Fruit fly (Drosophila melanogaster) whole organism, prepupa: Measurements from ENCODE around the gene ChT.
A peak's percentile ranks its signal among the peaks of the same experiment; 100 is the strongest.

Experiments used
- Blimp-1 ChIP-seq: fragments of 200-800 bp; sonication (Bioruptor generic); optimal IDR thresholded peaks from 3 replicates; lab custom pipeline; 2017; ENCODE audit warnings: missing biosample characterization, missing genetic modification characterization, mild to moderate bottlenecking, moderate library complexity, missing genetic modification reagents
- CG10631 ChIP-seq: fragments of 200-800 bp; sonication (Bioruptor generic); optimal IDR thresholded peaks from 2 replicates; lab custom pipeline; 2016; ENCODE audit warnings: missing biosample characterization, missing genetic modification characterization
- CG10669 ChIP-seq: fragments of 200-800 bp; sonication (Bioruptor generic); optimal IDR thresholded peaks from 3 replicates; lab custom pipeline; 2018; ENCODE audit warnings: missing biosample characterization, mild to moderate bottlenecking, missing genetic modification characterization, moderate library complexity
- CG3032 ChIP-seq: fragments of 200-800 bp; optimal IDR thresholded peaks from 2 replicates; lab custom pipeline; 2019; ENCODE audit warnings: missing biosample characterization, mild to moderate bottlenecking, missing genetic modification characterization, moderate library complexity
- CG31627 ChIP-seq: fragments of 200-800 bp; sonication (Bioruptor generic); optimal IDR thresholded peaks from 3 replicates; lab custom pipeline; 2016; ENCODE audit warnings: missing biosample characterization, missing genetic modification characterization
- CG34406 ChIP-seq: fragments of 200-800 bp; sonication (Bioruptor generic); optimal IDR thresholded peaks from 3 replicates; lab custom pipeline; 2016; ENCODE audit warnings: missing biosample characterization, missing genetic modification characterization
- CG6163 ChIP-seq: fragments of 200-800 bp; sonication (Bioruptor generic); IDR thresholded peaks from 3 replicates; pipeline ENCODE4 v1.3.6; 2022; ENCODE audit warnings: missing biosample characterization, missing genetic modification characterization
- CG6276 ChIP-seq: fragments of 200-800 bp; sonication (Bioruptor generic); optimal IDR thresholded peaks from 2 replicates; lab custom pipeline; 2017; ENCODE audit warnings: missing biosample characterization, mild to moderate bottlenecking, missing genetic modification characterization
- CG6792 ChIP-seq: fragments of 200-800 bp; sonication (Bioruptor generic); optimal IDR thresholded peaks from 3 replicates; lab custom pipeline; 2016; ENCODE audit warnings: missing biosample characterization, missing genetic modification characterization
- Eip75B ChIP-seq: fragments of 200-800 bp; sonication (Bioruptor generic); optimal IDR thresholded peaks from 3 replicates; lab custom pipeline; 2016; ENCODE audit warnings: missing biosample characterization, missing genetic modification characterization
- Eip78C ChIP-seq: fragments of 200-800 bp; sonication (Bioruptor generic); peaks from one replicate; lab custom pipeline; 2016; ENCODE audit warnings: missing biosample characterization, missing genetic modification characterization
- Eip93F ChIP-seq: fragments of 200-800 bp; sonication (Bioruptor generic); optimal IDR thresholded peaks from 2 replicates; lab custom pipeline; 2016; ENCODE audit warnings: missing biosample characterization, mild to moderate bottlenecking, missing genetic modification characterization
- Ets96B ChIP-seq: fragments of 200-800 bp; optimal IDR thresholded peaks from 2 replicates; lab custom pipeline; 2019; ENCODE audit warnings: missing biosample characterization, mild to moderate bottlenecking, missing genetic modification characterization, moderate library complexity
- Gug ChIP-seq: fragments of 200-800 bp; sonication (Bioruptor generic); IDR thresholded peaks from 2 replicates; pipeline ENCODE4 v1.3.6; 2022; ENCODE audit warnings: missing biosample characterization, missing genetic modification characterization
- Hr39 ChIP-seq: fragments of 200-800 bp; sonication (Bioruptor generic); optimal IDR thresholded peaks from 2 replicates; lab custom pipeline; 2016; ENCODE audit warnings: missing biosample characterization, missing genetic modification characterization
- Smox ChIP-seq: fragments of 200-800 bp; sonication (Bioruptor generic); optimal IDR thresholded peaks from 3 replicates; lab custom pipeline; 2016; ENCODE audit warnings: missing biosample characterization, missing genetic modification characterization
- Sox14 ChIP-seq: fragments of 200-800 bp; sonication (Bioruptor generic); optimal IDR thresholded peaks from 3 replicates; lab custom pipeline; 2016; ENCODE audit warnings: missing biosample characterization, missing genetic modification characterization
- achi ChIP-seq: fragments of 200-800 bp; sonication (Bioruptor generic); optimal IDR thresholded peaks from 3 replicates; lab custom pipeline; 2016; ENCODE audit warnings: missing biosample characterization, missing genetic modification characterization
- acj6 ChIP-seq: fragments of 200-800 bp; sonication (Bioruptor generic); optimal IDR thresholded peaks from 3 replicates; lab custom pipeline; 2016; ENCODE audit warnings: missing biosample characterization, missing genetic modification characterization
- eg ChIP-seq: fragments of 200-800 bp; sonication (Bioruptor generic); IDR thresholded peaks from 3 replicates; pipeline ENCODE4 v1.3.6; 2022; ENCODE audit warnings: missing biosample characterization, missing genetic modification characterization
- esn ChIP-seq: fragments of 200-800 bp; sonication (Bioruptor generic); optimal IDR thresholded peaks from 2 replicates; lab custom pipeline; 2016; ENCODE audit warnings: missing biosample characterization, mild to moderate bottlenecking, missing genetic modification characterization, moderate library complexity
- fkh ChIP-seq: fragments of 200-800 bp; sonication (Bioruptor generic); optimal IDR thresholded peaks from 3 replicates; lab custom pipeline; 2017; ENCODE audit warnings: missing biosample characterization, mild to moderate bottlenecking, missing genetic modification characterization, moderate library complexity
- lz ChIP-seq: fragments of 200-800 bp; sonication (Bioruptor generic); optimal IDR thresholded peaks from 3 replicates; lab custom pipeline; 2016; ENCODE audit warnings: missing biosample characterization, missing genetic modification characterization
- net ChIP-seq: fragments of 200-800 bp; sonication (Bioruptor generic); optimal IDR thresholded peaks from 3 replicates; lab custom pipeline; 2016; ENCODE audit warnings: missing biosample characterization, missing genetic modification characterization
- pdm3 ChIP-seq: fragments of 200-800 bp; sonication (Bioruptor generic); optimal IDR thresholded peaks from 3 replicates; lab custom pipeline; 2016; ENCODE audit warnings: missing biosample characterization, missing genetic modification characterization
- spab ChIP-seq: fragments of 200-800 bp; sonication (Bioruptor generic); optimal IDR thresholded peaks from 2 replicates; lab custom pipeline; 2017; ENCODE audit warnings: missing biosample characterization, mild to moderate bottlenecking, missing genetic modification characterization, missing genetic modification reagents
- svp ChIP-seq: fragments of 200-800 bp; sonication (Bioruptor generic); peaks from one replicate; lab custom pipeline; 2016; ENCODE audit warnings: missing biosample characterization, missing genetic modification characterization

Gene ChT

DNA sequence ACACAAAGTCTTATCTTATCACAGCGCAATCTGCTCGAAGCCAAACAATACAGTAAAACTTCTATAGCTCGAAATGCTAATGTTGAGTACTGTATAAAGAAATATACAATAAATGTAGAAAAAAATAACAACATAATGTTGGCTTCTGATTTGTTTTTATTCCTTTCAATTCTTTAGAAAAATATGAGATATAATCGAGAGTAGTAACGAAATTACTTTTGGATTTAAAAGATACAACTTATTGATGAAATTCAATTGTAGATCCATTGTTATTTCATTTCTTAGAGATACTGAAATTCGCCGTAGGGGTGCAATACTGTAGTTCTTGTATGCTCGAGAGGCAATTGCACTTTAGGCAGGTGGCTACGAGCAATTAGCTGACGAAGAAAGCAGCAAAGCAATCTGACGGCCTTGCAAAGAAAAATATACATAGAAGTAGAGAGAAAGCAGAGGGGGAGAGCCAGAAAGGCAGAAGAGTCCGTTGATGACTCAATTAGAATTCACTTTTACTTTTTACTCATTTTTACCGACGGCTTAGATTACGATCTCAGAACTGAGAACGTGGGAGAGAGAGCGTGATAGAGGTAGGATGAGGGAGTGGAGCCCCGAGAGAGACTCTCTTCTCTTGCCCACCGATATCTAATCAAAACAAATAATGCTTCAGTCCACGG, 9.8 kb upstream of the ChT start (continued):
- TF ChIP-seq achi (GFP tag; lab: Kevin White, UChicago) (peak; percentile 51), Eip78C (GFP tag; lab: Kevin White, UChicago) (peak; percentile 95), Ets96B (tag; lab: Kevin White, UChicago) (no peak), Eip75B (GFP tag; lab: Kevin White, UChicago) (peak; percentile 74), CG6792 (GFP tag; lab: Kevin White, UChicago) (peak; percentile 54), esn (GFP tag; lab: Kevin White, UChicago) (peak; percentile 73), CG34406 (no peak), CG10669 (GFP tag; lab: Kevin White, UChicago) (no peak), Smox (no peak), Blimp-1 (GFP tag; lab: Kevin White, UChicago) (peak; percentile 26), net (GFP tag; lab: Kevin White, UChicago) (peak; percentile 0), lz (GFP tag; lab: Kevin White, UChicago) (peak; percentile 75), eg (GFP tag; lab: Robert Waterston, UW) (peak; percentile 55; the same call in 2 of the 3 replicates), Hr39 (GFP tag; lab: Kevin White, UChicago) (peak; percentile 44), Eip93F (GFP tag; lab: Kevin White, UChicago) (no peak), acj6 (GFP tag; lab: Kevin White, UChicago) (peak; percentile 30), fkh (GFP tag; lab: Kevin White, UChicago) (peak; percentile 25)
- TF ChIP-seq, all 60 proteins: peak for 32

DNA sequence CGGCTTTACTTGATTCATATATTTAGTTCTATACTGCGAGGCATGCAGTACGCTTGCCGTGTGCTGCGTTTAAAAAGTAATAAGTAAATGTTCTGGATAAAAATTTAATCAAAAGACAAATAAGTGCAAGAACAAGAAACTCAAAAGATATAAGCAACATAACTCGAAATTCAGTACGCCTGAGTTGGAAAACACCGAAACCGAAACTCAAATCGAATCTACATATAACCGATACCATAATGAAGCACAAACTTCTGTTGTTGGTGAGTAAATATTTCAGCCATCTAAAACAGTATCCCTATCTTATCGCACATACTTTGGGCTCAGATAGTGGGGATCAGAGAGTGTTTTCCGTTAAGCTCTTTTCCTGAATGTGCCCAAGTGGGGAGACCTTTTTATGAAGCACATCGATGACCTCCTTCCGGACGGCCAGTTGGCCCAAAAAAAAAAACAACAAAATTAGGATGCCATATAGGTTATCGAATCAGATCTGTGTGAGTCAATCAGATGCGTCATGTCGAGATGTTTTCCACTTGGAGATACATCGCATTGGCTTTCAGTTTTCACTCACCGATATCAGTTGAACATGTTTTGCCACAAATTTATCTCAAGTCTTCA, 9.2 kb upstream of the ChT start, which contains the start of gene CG31230:
Gene CG31230, plus strand, starts transcription at position 568 of the 618 bp plus-strand sequence.
- TF ChIP-seq fkh (GFP tag; lab: Kevin White, UChicago) (peak; percentile 78), Sox14 (GFP tag; lab: Kevin White, UChicago) (no peak), svp (peak; percentile 46), CG6276 (GFP tag; lab: Kevin White, UChicago) (no peak)

DNA sequence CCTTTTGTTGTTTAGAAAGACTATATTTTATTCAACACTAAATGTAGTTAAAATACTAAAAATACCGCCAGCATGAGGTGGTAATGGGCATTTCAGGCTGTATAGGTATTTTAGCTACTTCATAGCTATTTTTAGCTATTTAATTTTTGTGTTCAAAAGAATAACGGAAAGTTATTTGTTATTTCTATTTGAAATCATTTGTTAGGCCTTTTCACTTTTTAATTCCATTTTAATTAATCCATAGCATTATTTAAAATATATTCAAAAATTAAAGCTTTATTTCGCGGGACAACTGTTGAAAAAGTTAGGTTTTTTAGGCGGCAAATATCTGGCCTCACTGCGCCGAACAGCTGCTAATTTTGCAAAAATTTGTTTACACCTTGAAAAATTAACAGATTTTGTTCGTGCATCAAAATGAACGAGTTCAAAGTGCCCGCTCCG, 2.9 kb upstream of the ChT start, which contains the start of the genes dind and CG7706:
Gene dind, minus strand, starts transcription at position 40 of the 441 bp plus-strand sequence.
Gene CG7706, plus strand, starts transcription at position 319 of the 441 bp plus-strand sequence.
- TF ChIP-seq CG31627 (peak; percentile 8), svp (peak; percentile 81), Hr39 (GFP tag; lab: Kevin White, UChicago) (no peak)

DNA sequence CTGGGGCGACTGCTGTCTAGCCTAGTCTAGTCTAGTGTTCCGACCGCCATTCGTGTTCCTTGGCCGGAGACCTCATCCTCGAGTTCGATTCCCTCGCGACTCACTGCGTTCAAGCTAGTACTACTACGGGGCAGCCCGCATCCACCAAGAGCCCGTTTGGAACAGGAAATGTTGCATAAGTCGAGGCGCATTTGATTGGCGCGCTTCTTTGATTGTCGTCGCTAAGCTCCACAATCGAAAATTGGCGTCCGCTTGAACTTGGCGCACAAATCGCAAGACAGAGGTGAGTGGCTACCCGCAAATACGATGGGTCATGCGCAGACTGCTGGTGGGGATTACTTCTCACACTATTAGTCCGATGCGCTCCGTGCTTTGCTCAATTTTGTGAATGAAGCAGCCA, 650 bp downstream of the ChT start:
- TF ChIP-seq pdm3 (no peak), CG6163 (GFP tag; lab: Robert Waterston, UW) (no peak), Eip93F (GFP tag; lab: Kevin White, UChicago) (no peak), eg (GFP tag; lab: Robert Waterston, UW) (no peak)

DNA sequence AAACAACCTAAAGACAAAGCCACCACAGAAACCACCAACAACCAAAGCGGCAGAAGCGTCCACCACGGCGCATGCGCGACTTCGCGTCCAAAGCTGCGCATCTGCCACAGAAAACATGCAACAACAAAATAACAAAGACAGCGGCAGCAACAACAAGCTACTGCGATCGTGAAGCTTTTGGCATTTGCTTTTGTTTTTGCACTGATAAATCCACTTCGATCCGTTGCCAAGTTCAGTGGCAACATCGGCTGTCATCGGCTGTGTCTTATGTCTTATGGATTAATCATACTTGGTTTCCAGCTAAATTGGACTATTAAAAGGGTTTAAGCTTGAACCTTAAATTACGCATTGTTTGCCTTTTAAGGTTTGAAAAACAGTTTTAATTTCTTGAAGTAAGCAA, 12.2 kb downstream of the ChT start, which contains the start of gene Muc91C:
Gene Muc91C, minus strand, starts transcription at position 101 of the 400 bp plus-strand sequence.
- TF ChIP-seq spab (GFP tag; lab: Kevin White, UChicago) = no peak
- no peak for TF ChIP-seq CG3032 (tag; lab: Kevin White, UChicago)

DNA sequence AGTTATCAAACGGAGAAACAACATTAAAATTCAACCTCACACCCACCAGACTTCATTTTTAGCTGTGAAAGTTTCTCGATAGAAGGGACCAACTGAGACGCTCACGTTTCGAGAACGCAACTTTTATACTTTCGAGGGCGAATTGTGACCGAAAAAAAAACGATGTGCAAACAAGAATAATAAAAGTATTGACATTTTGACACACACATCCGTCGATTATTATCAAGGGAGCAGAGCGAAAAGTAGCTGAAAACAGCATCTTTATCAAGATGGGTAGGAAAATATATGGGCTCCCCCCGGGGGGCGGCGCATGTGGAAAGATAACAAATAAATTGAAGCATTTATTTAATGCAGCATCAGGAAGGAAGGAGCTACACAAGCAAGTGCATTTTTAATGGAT, 13.2 kb downstream of the ChT start, which contains the start of gene CG14300:
Gene CG14300, minus strand, starts transcription at position 101 of the 400 bp plus-strand sequence.
- TF ChIP-seq CG6792 (GFP tag; lab: Kevin White, UChicago) (no peak), Gug (GFP tag; lab: Robert Waterston, UW) (no peak), CG10631 (no peak), net (GFP tag; lab: Kevin White, UChicago) (no peak)
